Fruit fly (Drosophila melanogaster): ENCODE measurements around the gene Ndc1.

Ndc1 gene

DNA sequence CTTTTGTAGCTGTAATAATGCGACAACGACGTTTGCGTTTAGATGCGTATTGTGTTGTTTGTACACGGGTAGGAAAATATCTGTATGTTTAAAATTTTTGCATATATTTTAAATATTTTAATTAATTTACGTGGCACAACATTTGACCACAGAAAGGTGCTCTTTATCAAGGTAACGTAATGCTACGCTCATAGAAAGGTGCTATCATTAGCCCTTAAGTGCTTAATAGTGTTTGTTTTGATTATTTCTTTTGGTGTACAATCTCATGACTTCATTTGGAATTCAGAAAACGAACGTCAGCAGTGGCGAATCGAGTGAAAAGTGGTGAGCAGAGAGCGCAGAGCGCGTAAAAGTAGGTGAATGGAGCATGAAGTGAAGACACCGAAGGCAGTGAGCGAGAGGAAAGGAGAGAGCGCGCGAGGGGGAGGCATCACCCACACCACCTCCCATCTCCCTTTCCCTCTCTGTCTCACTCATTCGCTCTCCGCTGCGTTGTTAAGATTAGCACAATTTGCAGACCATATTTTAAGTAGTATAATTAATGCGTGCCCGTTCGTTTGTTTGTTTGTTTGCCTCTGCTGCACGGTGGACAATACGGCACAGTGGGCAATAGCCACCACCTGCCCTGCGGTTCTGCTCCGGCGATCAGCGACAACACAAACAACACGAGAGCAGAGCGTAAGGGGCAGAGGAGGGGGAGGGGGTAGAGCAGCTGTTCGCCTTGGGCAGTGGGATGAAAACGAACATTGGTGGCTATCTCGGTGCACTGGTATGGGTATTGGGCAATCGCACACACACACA lies 2.3 kb upstream of the Ndc1 start (continued):
- peak; percentile 73 for TF ChIP-seq unpg (GFP tag; optimal IDR thresholded peaks at IDR 0.05)
- no peak for TF ChIP-seq CG31388 (GFP tag; optimal IDR thresholded peaks at IDR 0.05)
- peak; percentile 53 for TF ChIP-seq Ssrp (tag; optimal IDR thresholded peaks at IDR 0.05)
- TF ChIP-seq fd3F (GFP tag; optimal IDR thresholded peaks at IDR 0.05) = peak; percentile 59
- TF ChIP-seq lab (GFP tag; optimal IDR thresholded peaks at IDR 0.05) = peak; percentile 3
- TF ChIP-seq CG7357 (GFP tag; IDR thresholded peaks at IDR 0.05) = no peak
- TF ChIP-seq gcm (GFP tag; optimal IDR thresholded peaks at IDR 0.05) = no peak
- TF ChIP-seq HmgD (GFP tag; optimal IDR thresholded peaks at IDR 0.05) = peak; percentile 49
- no peak for TF ChIP-seq CG16863 (GFP tag; optimal IDR thresholded peaks at IDR 0.05)
- peak; percentile 59; the same call in 2 of the 3 replicates for TF ChIP-seq row (GFP tag; IDR thresholded peaks at IDR 0.05)
- TF ChIP-seq cato (GFP tag; optimal IDR thresholded peaks at IDR 0.05; ENCODE audit: borderline replicate concordance) = no peak
- TF ChIP-seq Hey (tag; optimal IDR thresholded peaks at IDR 0.05) = peak; percentile 56
- TF ChIP-seq tup (GFP tag; optimal IDR thresholded peaks at IDR 0.05) = peak; percentile 12
- TF ChIP-seq btn (GFP tag; optimal IDR thresholded peaks at IDR 0.05) = peak; percentile 42
- TF ChIP-seq CG13424 (tag; optimal IDR thresholded peaks at IDR 0.05) = peak; percentile 51
- no peak for TF ChIP-seq CG4404 (GFP tag; IDR thresholded peaks at IDR 0.05)
- no peak for TF ChIP-seq corto (GFP tag; optimal IDR thresholded peaks at IDR 0.05)
- no peak for TF ChIP-seq CG15073 (GFP tag; optimal IDR thresholded peaks at IDR 0.05)
- no peak for TF ChIP-seq Atf-2 (GFP tag; optimal IDR thresholded peaks at IDR 0.05)
- TF ChIP-seq luna (GFP tag; optimal IDR thresholded peaks at IDR 0.05) = no peak
- TF ChIP-seq Sox100B (GFP tag; optimal IDR thresholded peaks at IDR 0.05) = peak; percentile 36
- TF ChIP-seq trh (GFP tag; optimal IDR thresholded peaks at IDR 0.05) = no peak
- TF ChIP-seq CG15011 (GFP tag; optimal IDR thresholded peaks at IDR 0.05) = no peak
- no peak for TF ChIP-seq chn (GFP tag; optimal IDR thresholded peaks at IDR 0.05)
- peak; percentile 5 for TF ChIP-seq CG2120 (GFP tag; optimal IDR thresholded peaks at IDR 0.05)
- peak; percentile 53 for TF ChIP-seq ttk (GFP tag; IDR thresholded peaks at IDR 0.05)
- peak; percentile 40 for TF ChIP-seq dysf (GFP tag; IDR thresholded peaks at IDR 0.05)
- peak; percentile 53 for TF ChIP-seq HmgZ (tag; optimal IDR thresholded peaks at IDR 0.05)
- TF ChIP-seq klu (GFP tag; IDR thresholded peaks at IDR 0.05) = peak; percentile 58; the same call in 1 of the 2 replicates
- peak; percentile 91 for TF ChIP-seq da (GFP tag; optimal IDR thresholded peaks at IDR 0.05)
- no peak; the same call in 1 of the 2 replicates for TF ChIP-seq Bgb (GFP tag; IDR thresholded peaks at IDR 0.05; ENCODE audit: partially characterized antibody)
- no peak for TF ChIP-seq CG10147 (GFP tag; optimal IDR thresholded peaks at IDR 0.05)
- peak; percentile 5 for TF ChIP-seq nmo (GFP tag; optimal IDR thresholded peaks at IDR 0.05)
- TF ChIP-seq CG11723 (GFP tag; optimal IDR thresholded peaks at IDR 0.05) = no peak
- peak; percentile 13; the same call in 1 of the 3 replicates for TF ChIP-seq CG14050 (GFP tag; IDR thresholded peaks at IDR 0.05)
- peak; percentile 39 for TF ChIP-seq CG1233 (GFP tag; optimal IDR thresholded peaks at IDR 0.05)
- no peak for TF ChIP-seq CG12219 (GFP tag; optimal IDR thresholded peaks at IDR 0.05)
- TF ChIP-seq CG3065 (GFP tag; optimal IDR thresholded peaks at IDR 0.05) = no peak
- no peak for TF ChIP-seq so (GFP tag; IDR thresholded peaks at IDR 0.05)
- peak; percentile 22 for TF ChIP-seq CG18619 (GFP tag; optimal IDR thresholded peaks at IDR 0.05)
- TF ChIP-seq Asciz (GFP tag; optimal IDR thresholded peaks at IDR 0.05) = peak; percentile 19
- TF ChIP-seq BtbVII (GFP tag; optimal IDR thresholded peaks at IDR 0.05) = no peak
- TF ChIP-seq psq (GFP tag; optimal IDR thresholded peaks at IDR 0.05) = no peak
- no peak for TF ChIP-seq h (optimal IDR thresholded peaks at IDR 0.05)
- TF ChIP-seq zfh2 (GFP tag; optimal IDR thresholded peaks at IDR 0.05) = no peak
- peak in 1 of 2 experiments; percentile 6 for TF ChIP-seq Hr78 (GFP tag; optimal IDR thresholded peaks at IDR 0.05)
- TF ChIP-seq CG1647 (GFP tag; optimal IDR thresholded peaks at IDR 0.05) = no peak
- TF ChIP-seq dmrt99B (tag; optimal IDR thresholded peaks at IDR 0.05) = peak; percentile 68
- TF ChIP-seq CG7963 (GFP tag; IDR thresholded peaks at IDR 0.05; ENCODE audit: partially characterized antibody) = no peak
